Worm (Caenorhabditis elegans) whole organism, young adult: ENCODE measurements around the gene K09C4.2.

Experiments used
- C06A6.2 ChIP-seq: fragments of 200-800 bp; sonication (Bioruptor generic); conservative IDR thresholded peaks from 2 replicates; pipeline ENCODE4 v1.3.6; 2022; ENCODE audit warnings: missing genetic modification characterization, missing compliant biosample characterization
- F10E7.11 ChIP-seq: sonication (generic microtip); optimal IDR thresholded peaks from 2 replicates; lab custom pipeline; 2017; ENCODE audit warnings: mild to moderate bottlenecking, missing genetic modification characterization, moderate library complexity, missing compliant biosample characterization
- F39B2.1 ChIP-seq: fragments of 200-800 bp; sonication (Bioruptor generic); IDR thresholded peaks from 2 replicates; pipeline ENCODE4 v1.3.6; 2022; ENCODE audit warnings: missing genetic modification reagents, missing genetic modification characterization, missing compliant biosample characterization
- ama-1 ChIP-seq, 3 experiments: fragments of 150-350 bp in 1 of 3; sonication (generic microtip) in 2 of 3; optimal IDR thresholded peaks; 2 replicates each; lab custom pipeline; 2014 to 2018; ENCODE audit warnings: missing biosample characterization in 2 of 3, missing genetic modification characterization in 2 of 3, missing genetic modification reagents in 2 of 3
- ceh-100 ChIP-seq: fragments of 200-800 bp; sonication (Bioruptor generic); IDR thresholded peaks from 2 replicates; pipeline ENCODE4 v1.3.6; 2022; ENCODE audit warnings: missing genetic modification reagents, missing genetic modification characterization, missing compliant biosample characterization
- chd-7 ChIP-seq: sonication (generic microtip); optimal IDR thresholded peaks from 2 replicates; lab custom pipeline; 2016; ENCODE audit warnings: mild to moderate bottlenecking, missing genetic modification characterization, moderate library complexity, missing compliant biosample characterization
- ets-4 ChIP-seq: fragments of 200-800 bp; sonication (Bioruptor generic); optimal IDR thresholded peaks from 2 replicates; lab custom pipeline; 2018; ENCODE audit warnings: mild to moderate bottlenecking, missing genetic modification characterization, missing compliant biosample characterization
- lir-1 ChIP-seq: fragments of 200-800 bp; sonication (Bioruptor generic); conservative IDR thresholded peaks from 2 replicates; pipeline ENCODE4 v1.3.6; 2022; ENCODE audit warnings: missing genetic modification reagents, missing genetic modification characterization, missing compliant biosample characterization
- rpc-1 ChIP-seq, 2 experiments: fragments of 150-350 bp in 1 of 2; sonication (generic microtip) in 1 of 2; optimal IDR thresholded peaks; 2 replicates each; lab custom pipeline; 2014 to 2018; ENCODE audit warnings: missing biosample characterization in 1 of 2, missing genetic modification characterization in 1 of 2, missing genetic modification reagents in 1 of 2, missing genotype in 1 of 2
- sea-2 ChIP-seq: fragments of 200-800 bp; sonication (Bioruptor generic); IDR thresholded peaks from 2 replicates; pipeline ENCODE4 v1.3.6; 2022; ENCODE audit warnings: missing genetic modification characterization, missing compliant biosample characterization
- snpc-4 ChIP-seq, 5 experiments: fragments of 150-350 bp in 1 of 5; sonication (generic microtip) in 4 of 5; optimal IDR thresholded peaks; 2 replicates each; lab custom pipeline; 2014 to 2018; ENCODE audit warnings: missing genetic modification characterization in 5 of 5, missing biosample characterization in 3 of 5, antibody characterized with exemption in 2 of 5, mild to moderate bottlenecking in 2 of 5, missing compliant biosample characterization in 2 of 5, missing genotype in 2 of 5, moderate library complexity in 2 of 5, missing genetic modification reagents in 1 of 5
- unc-62 ChIP-seq: fragments of 150-350 bp; optimal IDR thresholded peaks from 2 replicates; lab custom pipeline; 2014; ENCODE audit warnings: missing biosample characterization, missing genetic modification reagents, missing genetic modification characterization

DNA sequence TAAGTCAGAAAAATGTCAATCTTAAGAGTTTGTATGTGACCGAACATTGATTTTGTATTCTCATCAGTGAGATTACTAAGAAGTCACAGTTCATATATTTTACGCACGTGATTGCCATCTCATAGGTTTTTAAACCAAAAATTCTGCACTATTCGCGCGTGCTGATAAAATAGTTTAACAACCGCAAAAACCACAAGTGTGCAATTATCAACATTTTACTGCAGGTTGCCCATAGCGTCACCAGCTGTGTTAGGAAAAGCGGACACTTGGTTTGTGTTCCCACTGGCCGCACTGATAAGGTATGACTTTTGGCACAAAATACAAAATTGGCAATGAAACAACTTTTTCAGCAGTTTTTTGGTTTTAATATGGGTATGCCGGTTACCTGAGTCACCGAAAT is 6.1 kb upstream of the K09C4.2 start:
- TF ChIP-seq rpc-1 (optimal IDR thresholded peaks at IDR 0.05; lab: Kevin White, UChicago) (no peak), rpc-1 (tag; optimal IDR thresholded peaks at IDR 0.05; lab: Kevin White, UChicago) (no peak), ama-1 (optimal IDR thresholded peaks at IDR 0.05; lab: Kevin White, UChicago) (no peak), ama-1 (GFP tag; optimal IDR thresholded peaks at IDR 0.05; lab: Kevin White, UChicago) (no peak), chd-7 (no peak), sea-2 (no peak), F10E7.11 (tag; lab: Kevin White, UChicago) (no peak), snpc-4 (GFP tag; optimal IDR thresholded peaks at IDR 0.05; lab: Kevin White, UChicago) (no peak), snpc-4 (tag; optimal IDR thresholded peaks at IDR 0.05; lab: Kevin White, UChicago) (no peak), ceh-100 (GFP tag; lab: Robert Waterston, UW) (no peak), lir-1 (GFP tag; lab: Robert Waterston, UW) (no peak), ets-4 (GFP tag; lab: Kevin White, UChicago) (peak; percentile 66), unc-62 (peak; percentile 31), C06A6.2 (GFP tag; lab: Robert Waterston, UW) (no peak), F39B2.1 (GFP tag; lab: Robert Waterston, UW) (no peak)
